Worm (Caenorhabditis elegans): ENCODE measurements around the gene sta-2.

The sta-2 gene

DNA sequence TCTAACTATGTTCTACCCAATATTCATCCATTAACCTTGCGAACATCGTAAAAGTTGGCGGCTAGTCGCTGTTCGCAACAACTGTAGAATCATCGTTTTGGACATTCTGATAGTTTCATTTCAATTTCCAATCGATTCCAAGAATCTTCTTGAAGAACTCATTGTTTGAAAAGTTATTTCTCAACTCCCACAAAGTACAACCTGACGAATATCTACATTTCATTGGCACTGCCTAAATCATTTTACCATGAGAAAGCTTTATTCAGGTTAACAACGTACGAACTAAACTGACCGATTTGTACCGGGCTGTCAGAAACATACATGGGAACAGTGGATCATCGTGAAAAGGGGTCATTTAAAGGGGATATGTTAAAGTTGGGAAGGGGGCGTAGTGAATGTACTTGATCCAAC is 45.7 kb downstream of the sta-2 start, which contains the start of gene F46B6.6 (continued):
- TF ChIP-seq mdl-1 (tag; optimal IDR thresholded peaks at IDR 0.05) (no peak), madf-5 (GFP tag; IDR thresholded peaks at IDR 0.05) (no peak), mep-1 (tag; optimal IDR thresholded peaks at IDR 0.05) (peak; percentile 9), ama-1 (optimal IDR thresholded peaks at IDR 0.05) (peak; percentile 88), R02D3.7 (tag; optimal IDR thresholded peaks at IDR 0.05) (no peak), lin-15B (tag; optimal IDR thresholded peaks at IDR 0.05) (no peak), hlh-30 (tag; optimal IDR thresholded peaks at IDR 0.05; ENCODE audit: insufficient read depth) (no peak), nhr-10 (tag; optimal IDR thresholded peaks at IDR 0.05) (no peak), dmd-9 (GFP tag; IDR thresholded peaks at IDR 0.05) (0 out of 2 replicates have a peak, but pooled peaks have one; percentile 30), cey-2 (tag; optimal IDR thresholded peaks at IDR 0.05; ENCODE audit: borderline replicate concordance, insufficient read depth) (no peak), zip-11 (GFP tag; IDR thresholded peaks at IDR 0.05) (no peak), hmg-1.1 (GFP tag; IDR thresholded peaks at IDR 0.05) (no peak), attf-4 (tag; optimal IDR thresholded peaks at IDR 0.05) (no peak), Y5F2A.4 (GFP tag; optimal IDR thresholded peaks at IDR 0.05) (peak; percentile 36), ces-1 (GFP tag; optimal IDR thresholded peaks at IDR 0.05) (no peak), php-3 (GFP tag; IDR thresholded peaks at IDR 0.05) (0 out of 2 replicates have a peak, but pooled peaks have one; percentile 8), dmd-8 (GFP tag; IDR thresholded peaks at IDR 0.05) (no peak), nhr-111 (GFP tag; optimal IDR thresholded peaks at IDR 0.05) (peak; percentile 0), dmd-6 (GFP tag; IDR thresholded peaks at IDR 0.05) (peak; percentile 16; the same call in 1 of the 2 replicates), lsy-2 (tag; optimal IDR thresholded peaks at IDR 0.05) (peak in 1 of 2 experiments; percentile 30), gei-8 (GFP tag; optimal IDR thresholded peaks at IDR 0.05) (no peak), snpc-1.2 (GFP tag; IDR thresholded peaks at IDR 0.05) (peak; percentile 44; the same call in 1 of the 2 replicates), ztf-7 (tag; optimal IDR thresholded peaks at IDR 0.05) (no peak), nhr-102 (tag; optimal IDR thresholded peaks at IDR 0.05) (peak; percentile 26), ceh-32 (tag; optimal IDR thresholded peaks at IDR 0.05; ENCODE audit: poor library complexity) (no peak), spr-3 (GFP tag; optimal IDR thresholded peaks at IDR 0.05) (peak; percentile 24), mdt-29 (GFP tag; IDR thresholded peaks at IDR 0.05) (no peak), daf-19 (GFP tag; conservative IDR thresholded peaks at IDR 0.05) (no peak), snpc-4 (tag; optimal IDR thresholded peaks at IDR 0.05) (no peak), arid-1 (GFP tag; conservative IDR thresholded peaks at IDR 0.05) (0 out of 2 replicates have a peak, but pooled peaks have one; percentile 21), pqm-1 (tag; optimal IDR thresholded peaks at IDR 0.05) (no peak), set-16 (GFP tag; IDR thresholded peaks at IDR 0.05) (no peak), unc-130 (GFP tag; optimal IDR thresholded peaks at IDR 0.05) (peak; percentile 10), mxl-2 (GFP tag; conservative IDR thresholded peaks at IDR 0.05) (no peak), zfp-3 (GFP tag; conservative IDR thresholded peaks at IDR 0.05) (0 out of 2 replicates have a peak, but pooled peaks have one; percentile 10), saeg-2 (GFP tag; IDR thresholded peaks at IDR 0.05) (no peak), mes-2 (tag; optimal IDR thresholded peaks at IDR 0.05; ENCODE audit: poor library complexity, severe bottlenecking) (peak; percentile 19), nhr-11 (tag; optimal IDR thresholded peaks at IDR 0.05) (no peak), aha-1 (tag) (peak; percentile 94), ceh-62 (tag; optimal IDR thresholded peaks at IDR 0.05) (no peak), dve-1 (tag; optimal IDR thresholded peaks at IDR 0.05; ENCODE audit: insufficient read depth) (peak; percentile 3), hlh-11 (tag; optimal IDR thresholded peaks at IDR 0.05) (peak; percentile 22), egl-27 (tag; optimal IDR thresholded peaks at IDR 0.05) (no peak), T20F7.1 (GFP tag; optimal IDR thresholded peaks at IDR 0.05) (no peak), nhr-41 (GFP tag; IDR thresholded peaks at IDR 0.05) (no peak), skn-1 (tag; optimal IDR thresholded peaks at IDR 0.05) (no peak), nhr-42 (GFP tag; IDR thresholded peaks at IDR 0.05) (no peak), zip-2 (tag; optimal IDR thresholded peaks at IDR 0.05) (no peak), madf-9 (GFP tag; conservative IDR thresholded peaks at IDR 0.05) (no peak)

Measured in whole organism, L4 larva.